Fruit fly (Drosophila melanogaster): Measurements from ENCODE around the gene CG31191.

Gene CG31191

dm6 chr3R:20956875-20957874 is 11.8 kb upstream of the CG31191 start:
- TF ChIP-seq CG9705 (GFP tag; optimal IDR thresholded peaks at IDR 0.05) (peak; percentile 75), pan (optimal IDR thresholded peaks at IDR 0.05) (no peak), woc (GFP tag; optimal IDR thresholded peaks at IDR 0.05) (peak; percentile 75), rgr (GFP tag; optimal IDR thresholded peaks at IDR 0.05) (peak; percentile 83), Jra (GFP tag; optimal IDR thresholded peaks at IDR 0.05) (peak; percentile 71), lola (GFP tag; optimal IDR thresholded peaks at IDR 0.05) (no peak), fru (GFP tag; optimal IDR thresholded peaks at IDR 0.05) (peak; percentile 93), Dif (GFP tag; optimal IDR thresholded peaks at IDR 0.05; ENCODE audit: partially characterized antibody) (peak; percentile 82), usp (GFP tag; optimal IDR thresholded peaks at IDR 0.05) (no peak), CG32264 (GFP tag; optimal IDR thresholded peaks at IDR 0.05) (peak; percentile 44), ey (GFP tag; optimal IDR thresholded peaks at IDR 0.05) (peak; percentile 83), Hnf4 (GFP tag; optimal IDR thresholded peaks at IDR 0.05) (peak; percentile 57), Hr78 (GFP tag; optimal IDR thresholded peaks at IDR 0.05) (no peak), dl (GFP tag; optimal IDR thresholded peaks at IDR 0.05; ENCODE audit: insufficient read depth in 1 of 2, partially characterized antibody in 2 of 2) (peak; percentile 52 to 85), dsf (GFP tag; optimal IDR thresholded peaks at IDR 0.05; ENCODE audit: borderline replicate concordance) (peak; percentile 18), CrebA (GFP tag; optimal IDR thresholded peaks at IDR 0.05; ENCODE audit: borderline replicate concordance) (no peak), Abd-B (GFP tag; optimal IDR thresholded peaks at IDR 0.05) (no peak), sv (GFP tag; optimal IDR thresholded peaks at IDR 0.05) (peak; percentile 82), sage (GFP tag; optimal IDR thresholded peaks at IDR 0.05) (peak; percentile 32), Sp1 (GFP tag; optimal IDR thresholded peaks at IDR 0.05) (peak; percentile 88), Vsx2 (GFP tag; optimal IDR thresholded peaks at IDR 0.05; ENCODE audit: partially characterized antibody) (peak; percentile 61), HLH106 (tag; optimal IDR thresholded peaks at IDR 0.05) (peak; percentile 86), brk (GFP tag; optimal IDR thresholded peaks at IDR 0.05) (peak; percentile 81), OdsH (GFP tag; optimal IDR thresholded peaks at IDR 0.05) (peak; percentile 87), Dfd (GFP tag; optimal IDR thresholded peaks at IDR 0.05) (no peak), psq (GFP tag; optimal IDR thresholded peaks at IDR 0.05) (peak; percentile 83), tai (GFP tag; optimal IDR thresholded peaks at IDR 0.05) (peak; percentile 80), Rel (GFP tag; optimal IDR thresholded peaks at IDR 0.05) (peak; percentile 34), Rel (tag; optimal IDR thresholded peaks at IDR 0.05) (peak; percentile 70), Hr83 (GFP tag; optimal IDR thresholded peaks at IDR 0.05; ENCODE audit: poor library complexity, severe bottlenecking) (peak; percentile 78), Myc (optimal IDR thresholded peaks at IDR 0.05) (no peak), foxo (GFP tag; optimal IDR thresholded peaks at IDR 0.05) (peak; percentile 53 to 87), h (GFP tag; optimal IDR thresholded peaks at IDR 0.05) (peak; percentile 79), br (GFP tag; optimal IDR thresholded peaks at IDR 0.05) (peak; percentile 81), dmrt93B (GFP tag; optimal IDR thresholded peaks at IDR 0.05) (peak; percentile 80), N (GFP tag; optimal IDR thresholded peaks at IDR 0.05) (no peak)

dm6 chr3R:20955932-20956636 is 10.8 kb upstream of the CG31191 start:
- TF ChIP-seq CG32264 (GFP tag; optimal IDR thresholded peaks at IDR 0.05) (no peak), dl (GFP tag; optimal IDR thresholded peaks at IDR 0.05; ENCODE audit: insufficient read depth in 1 of 2, partially characterized antibody in 2 of 2) (no peak)

- no peak for TF ChIP-seq Mio (GFP tag; optimal IDR thresholded peaks at IDR 0.05)
- no peak for TF ChIP-seq foxo (GFP tag; optimal IDR thresholded peaks at IDR 0.05)
- peak; percentile 10 for TF ChIP-seq tai (GFP tag; optimal IDR thresholded peaks at IDR 0.05)
Measured at dm6 chr3R:20955119-20955518, 9.8 kb upstream of the CG31191 start.
